Fruit fly (Drosophila melanogaster): ENCODE results near the gene CG31668.
A peak's percentile ranks its signal among the peaks of the same experiment; 100 is the strongest.

The CG31668 gene

DNA sequence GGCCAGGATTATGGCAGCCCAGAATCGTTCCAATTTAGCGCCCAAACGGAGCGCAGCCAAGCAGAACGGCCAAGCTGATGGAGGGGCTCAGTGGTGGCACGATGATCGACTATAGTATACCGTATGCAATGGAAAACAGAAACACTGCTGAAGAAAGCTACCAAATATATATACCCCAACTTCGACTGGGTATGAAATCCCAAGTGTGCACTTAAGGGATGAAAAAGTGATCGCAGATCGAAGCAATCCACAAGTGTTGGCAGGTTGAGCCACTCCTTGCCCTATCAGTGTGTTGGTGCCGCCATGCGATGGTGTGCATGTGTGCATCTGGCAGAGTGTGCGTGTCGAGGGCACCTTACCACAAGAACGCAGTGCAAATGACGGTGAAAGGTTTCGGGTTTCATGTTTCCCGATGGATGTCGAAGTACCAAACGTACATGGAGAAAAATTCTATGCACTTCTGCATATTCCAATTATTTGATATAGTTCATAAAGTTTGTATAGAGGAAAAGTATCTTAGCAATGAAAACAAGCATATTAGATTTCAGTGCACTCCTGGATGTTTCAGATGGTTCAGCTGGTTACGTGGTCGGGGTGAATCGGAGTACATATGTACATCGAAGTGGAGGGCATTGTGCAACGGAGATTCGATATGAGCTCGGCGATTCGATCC is 23.9 kb downstream of the CG31668 start:
- TF ChIP-seq sv (GFP tag; optimal IDR thresholded peaks at IDR 0.05) (peak; percentile 31), GATAd (GFP tag; optimal IDR thresholded peaks at IDR 0.05) (no peak), Rel (GFP tag; optimal IDR thresholded peaks at IDR 0.05) (no peak), Rel (tag; optimal IDR thresholded peaks at IDR 0.05) (no peak), HLH106 (tag; optimal IDR thresholded peaks at IDR 0.05) (peak; percentile 34), Hr78 (GFP tag; optimal IDR thresholded peaks at IDR 0.05) (no peak), rgr (GFP tag; optimal IDR thresholded peaks at IDR 0.05) (no peak), CG9705 (GFP tag; optimal IDR thresholded peaks at IDR 0.05) (no peak), lola (GFP tag; optimal IDR thresholded peaks at IDR 0.05) (no peak), Abd-B (GFP tag; optimal IDR thresholded peaks at IDR 0.05) (no peak), Hnf4 (GFP tag; optimal IDR thresholded peaks at IDR 0.05) (peak; percentile 10), Mio (GFP tag; optimal IDR thresholded peaks at IDR 0.05) (no peak), psq (GFP tag; optimal IDR thresholded peaks at IDR 0.05) (peak; percentile 14), sage (GFP tag; optimal IDR thresholded peaks at IDR 0.05) (no peak), Sp1 (GFP tag; optimal IDR thresholded peaks at IDR 0.05) (peak; percentile 10), foxo (GFP tag; optimal IDR thresholded peaks at IDR 0.05) (peak in 1 of 2 experiments; percentile 37), OdsH (GFP tag; optimal IDR thresholded peaks at IDR 0.05) (peak; percentile 5), dmrt93B (GFP tag; optimal IDR thresholded peaks at IDR 0.05) (no peak), pan (optimal IDR thresholded peaks at IDR 0.05) (no peak), tai (GFP tag; optimal IDR thresholded peaks at IDR 0.05) (no peak), fru (GFP tag; optimal IDR thresholded peaks at IDR 0.05) (peak; percentile 59), br (GFP tag; optimal IDR thresholded peaks at IDR 0.05) (peak; percentile 7), Jra (GFP tag; optimal IDR thresholded peaks at IDR 0.05) (no peak), ey (GFP tag; optimal IDR thresholded peaks at IDR 0.05) (no peak), h (GFP tag; optimal IDR thresholded peaks at IDR 0.05) (peak; percentile 20), dl (GFP tag; optimal IDR thresholded peaks at IDR 0.05; ENCODE audit: insufficient read depth in 1 of 2, partially characterized antibody in 2 of 2) (no peak), CG32264 (GFP tag; optimal IDR thresholded peaks at IDR 0.05) (no peak), Dif (GFP tag; optimal IDR thresholded peaks at IDR 0.05; ENCODE audit: partially characterized antibody) (no peak), woc (GFP tag; optimal IDR thresholded peaks at IDR 0.05) (peak; percentile 64), dsf (GFP tag; optimal IDR thresholded peaks at IDR 0.05; ENCODE audit: borderline replicate concordance) (no peak)

DNA sequence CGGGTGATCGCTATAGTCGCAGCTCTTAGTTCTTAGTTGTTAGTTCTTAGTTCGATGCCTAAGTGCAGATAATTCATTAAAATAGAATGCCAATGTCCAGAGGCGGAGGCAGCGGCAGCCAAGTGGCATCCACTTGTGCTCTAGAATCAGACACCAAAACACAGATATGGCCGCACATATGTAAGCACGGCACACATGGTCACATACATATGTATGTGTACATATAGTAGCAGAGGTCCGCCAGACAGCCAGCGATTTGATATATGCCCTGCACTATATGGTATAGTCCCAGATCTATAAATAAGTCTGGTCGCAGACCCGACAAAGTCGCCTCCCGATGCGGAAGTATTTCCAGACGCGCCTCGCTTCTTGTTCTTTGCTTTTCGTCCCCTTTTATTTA is 25.3 kb downstream of the CG31668 start:
- TF ChIP-seq Mio (GFP tag; optimal IDR thresholded peaks at IDR 0.05) (no peak), psq (GFP tag; optimal IDR thresholded peaks at IDR 0.05) (no peak)

DNA sequence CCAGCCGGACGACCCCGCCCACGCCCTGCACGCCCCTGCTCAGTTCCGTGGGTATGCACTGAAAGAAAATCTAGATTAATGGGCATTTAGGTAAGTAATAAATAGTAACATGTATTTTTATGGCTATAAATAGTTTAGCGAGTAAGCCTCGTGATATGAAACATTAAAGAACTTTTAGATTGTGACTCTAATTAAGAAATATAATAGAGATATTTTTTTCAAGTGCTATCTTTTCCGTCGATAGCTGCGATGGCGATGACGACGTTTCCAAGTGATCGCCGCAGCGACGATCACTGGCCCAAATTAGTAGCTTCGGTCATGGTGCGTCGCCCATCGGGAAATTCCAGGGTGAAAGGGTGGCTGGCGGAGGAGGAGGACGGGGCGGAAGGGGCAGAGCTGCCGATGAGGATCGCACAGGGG is 25.8 kb downstream of the CG31668 start:
- TF ChIP-seq brk (GFP tag; optimal IDR thresholded peaks at IDR 0.05) (no peak), Dif (GFP tag; optimal IDR thresholded peaks at IDR 0.05; ENCODE audit: partially characterized antibody) (no peak), pan (optimal IDR thresholded peaks at IDR 0.05) (no peak), sv (GFP tag; optimal IDR thresholded peaks at IDR 0.05) (peak; percentile 64), br (GFP tag; optimal IDR thresholded peaks at IDR 0.05) (peak; percentile 63), Hnf4 (GFP tag; optimal IDR thresholded peaks at IDR 0.05) (peak; percentile 57), fru (GFP tag; optimal IDR thresholded peaks at IDR 0.05) (peak; percentile 75), dmrt93B (GFP tag; optimal IDR thresholded peaks at IDR 0.05) (peak; percentile 40), dl (GFP tag; optimal IDR thresholded peaks at IDR 0.05; ENCODE audit: insufficient read depth in 1 of 2, partially characterized antibody in 2 of 2) (no peak), h (GFP tag; optimal IDR thresholded peaks at IDR 0.05) (peak; percentile 77), sage (GFP tag; optimal IDR thresholded peaks at IDR 0.05) (peak; percentile 50), Hr78 (GFP tag; optimal IDR thresholded peaks at IDR 0.05) (no peak), N (GFP tag; optimal IDR thresholded peaks at IDR 0.05) (no peak), tai (GFP tag; optimal IDR thresholded peaks at IDR 0.05) (no peak), dsf (GFP tag; optimal IDR thresholded peaks at IDR 0.05; ENCODE audit: borderline replicate concordance) (no peak), foxo (GFP tag; optimal IDR thresholded peaks at IDR 0.05) (peak in 1 of 2 experiments; percentile 81), ey (GFP tag; optimal IDR thresholded peaks at IDR 0.05) (peak; percentile 69), Myc (optimal IDR thresholded peaks at IDR 0.05) (no peak), HLH106 (tag; optimal IDR thresholded peaks at IDR 0.05) (peak; percentile 71), OdsH (GFP tag; optimal IDR thresholded peaks at IDR 0.05) (peak; percentile 67), Hr83 (GFP tag; optimal IDR thresholded peaks at IDR 0.05; ENCODE audit: poor library complexity, severe bottlenecking) (no peak), Rel (GFP tag; optimal IDR thresholded peaks at IDR 0.05) (no peak), Rel (tag; optimal IDR thresholded peaks at IDR 0.05) (no peak), Dfd (GFP tag; optimal IDR thresholded peaks at IDR 0.05) (no peak), CG9705 (GFP tag; optimal IDR thresholded peaks at IDR 0.05) (no peak), rgr (GFP tag; optimal IDR thresholded peaks at IDR 0.05) (peak; percentile 79), Abd-B (GFP tag; optimal IDR thresholded peaks at IDR 0.05) (no peak), Mio (GFP tag; optimal IDR thresholded peaks at IDR 0.05) (no peak), usp (GFP tag; optimal IDR thresholded peaks at IDR 0.05) (no peak), Jra (GFP tag; optimal IDR thresholded peaks at IDR 0.05) (peak; percentile 14), woc (GFP tag; optimal IDR thresholded peaks at IDR 0.05) (no peak), jim (GFP tag; optimal IDR thresholded peaks at IDR 0.05) (no peak), psq (GFP tag; optimal IDR thresholded peaks at IDR 0.05) (peak; percentile 64), CrebA (GFP tag; optimal IDR thresholded peaks at IDR 0.05; ENCODE audit: borderline replicate concordance) (no peak), Vsx2 (GFP tag; optimal IDR thresholded peaks at IDR 0.05; ENCODE audit: partially characterized antibody) (no peak), lola (GFP tag; optimal IDR thresholded peaks at IDR 0.05) (no peak), CG32264 (GFP tag; optimal IDR thresholded peaks at IDR 0.05) (peak; percentile 26), GATAd (GFP tag; optimal IDR thresholded peaks at IDR 0.05) (no peak), Sp1 (GFP tag; optimal IDR thresholded peaks at IDR 0.05) (peak; percentile 68)

Measured in whole organism, wandering third instar larva.